Worm (Caenorhabditis elegans) whole organism, L3 larva: ENCODE data around the gene rga-1.

Source experiments
- ZK546.5 ChIP-seq: sonication (generic microtip); optimal IDR thresholded peaks from 2 replicates; lab custom pipeline; 2017; ENCODE audit warnings: missing biosample characterization, missing genetic modification characterization
- aly-2 ChIP-seq: fragments of 150-350 bp; optimal IDR thresholded peaks from 2 replicates; lab custom pipeline; 2014; ENCODE audit warnings: missing biosample characterization, missing genetic modification characterization
- ama-1 ChIP-seq: fragments of 150-350 bp; optimal IDR thresholded peaks from 2 replicates; lab custom pipeline; 2018
- ceh-16 ChIP-seq: sonication (generic microtip); optimal IDR thresholded peaks from 2 replicates; lab custom pipeline; 2017; ENCODE audit warnings: missing biosample characterization, missing genetic modification characterization
- ceh-82 ChIP-seq: fragments of 150-350 bp; optimal IDR thresholded peaks from 2 replicates; lab custom pipeline; 2014; ENCODE audit warnings: missing biosample characterization, missing genetic modification characterization
- daf-12 ChIP-seq: fragments of 150-350 bp; optimal IDR thresholded peaks from 2 replicates; lab custom pipeline; 2014; ENCODE audit warnings: missing biosample characterization, missing genetic modification reagents, missing genetic modification characterization
- egl-27 ChIP-seq: sonication (generic microtip); optimal IDR thresholded peaks from 4 replicates; lab custom pipeline; 2017; ENCODE audit warnings: missing biosample characterization, missing genetic modification reagents, missing genetic modification characterization
- egl-5 ChIP-seq: fragments of 150-350 bp; optimal IDR thresholded peaks from 2 replicates; lab custom pipeline; 2017; ENCODE audit warnings: missing biosample characterization, missing genetic modification reagents, missing genetic modification characterization, inconsistent platforms
- elt-1 ChIP-seq: fragments of 150-350 bp; optimal IDR thresholded peaks from 2 replicates; lab custom pipeline; 2014; ENCODE audit warnings: missing biosample characterization, missing genetic modification characterization
- elt-2 ChIP-seq: sonication (generic microtip); optimal IDR thresholded peaks from 2 replicates; lab custom pipeline; 2016; ENCODE audit warnings: missing genetic modification reagents, mild to moderate bottlenecking, missing genetic modification characterization, missing compliant biosample characterization
- elt-3 ChIP-seq, 3 experiments: fragments of 150-350 bp in 1 of 3; sonication (generic microtip) in 2 of 3; optimal IDR thresholded peaks; 2 replicates in 2 of 3; 4 replicates in 1 of 3; lab custom pipeline; 2014 to 2017; ENCODE audit warnings: missing biosample characterization in 3 of 3, missing genetic modification characterization in 3 of 3
- eor-1 ChIP-seq, 2 experiments: fragments of 150-350 bp; optimal IDR thresholded peaks; 2 replicates each; lab custom pipeline; 2014 to 2018; ENCODE audit warnings: missing biosample characterization in 2 of 2, missing genetic modification characterization in 2 of 2
- fkh-10 ChIP-seq: sonication (generic microtip); optimal IDR thresholded peaks from 2 replicates; lab custom pipeline; 2017; ENCODE audit warnings: missing biosample characterization, missing genetic modification reagents, missing genetic modification characterization
- fkh-2 ChIP-seq: fragments of 150-350 bp; optimal IDR thresholded peaks from 2 replicates; lab custom pipeline; 2014; ENCODE audit warnings: missing biosample characterization, missing genetic modification reagents, missing genetic modification characterization
- fos-1 ChIP-seq: fragments of 150-350 bp; optimal IDR thresholded peaks from 2 replicates; lab custom pipeline; 2014; ENCODE audit warnings: missing biosample characterization, missing genetic modification characterization
- jun-1 ChIP-seq: fragments of 150-350 bp; optimal IDR thresholded peaks from 2 replicates; lab custom pipeline; 2014; ENCODE audit warnings: missing biosample characterization, missing genetic modification reagents, missing genetic modification characterization
- lin-39 ChIP-seq: fragments of 150-350 bp; optimal IDR thresholded peaks from 2 replicates; lab custom pipeline; 2018; ENCODE audit warnings: missing biosample characterization, missing genetic modification reagents, missing genetic modification characterization
- lsy-12 ChIP-seq: sonication (generic microtip); optimal IDR thresholded peaks from 2 replicates; lab custom pipeline; 2016; ENCODE audit warnings: mild to moderate bottlenecking, missing genetic modification characterization, missing compliant biosample characterization
- mdl-1 ChIP-seq: fragments of 150-350 bp; optimal IDR thresholded peaks from 2 replicates; lab custom pipeline; 2014; ENCODE audit warnings: missing biosample characterization, missing genetic modification characterization
- mml-1 ChIP-seq: fragments of 150-350 bp; sonication (generic microtip); optimal IDR thresholded peaks from 3 replicates; lab custom pipeline; 2014; ENCODE audit warnings: missing biosample characterization, missing genetic modification characterization
- nhr-12 ChIP-seq: fragments of 150-350 bp; optimal IDR thresholded peaks from 2 replicates; lab custom pipeline; 2014; ENCODE audit warnings: missing biosample characterization, missing genetic modification characterization
- nhr-23 ChIP-seq: fragments of 150-350 bp; optimal IDR thresholded peaks from 2 replicates; lab custom pipeline; 2014; ENCODE audit warnings: missing biosample characterization, missing genetic modification reagents, missing genetic modification characterization
- nhr-237 ChIP-seq: fragments of 150-350 bp; optimal IDR thresholded peaks from 2 replicates; lab custom pipeline; 2014; ENCODE audit warnings: missing biosample characterization, missing genetic modification characterization
- nhr-25 ChIP-seq: sonication (generic microtip); optimal IDR thresholded peaks from 2 replicates; lab custom pipeline; 2017; ENCODE audit warnings: missing biosample characterization, missing genetic modification characterization
- nhr-28 ChIP-seq: fragments of 150-350 bp; optimal IDR thresholded peaks from 2 replicates; lab custom pipeline; 2014; ENCODE audit warnings: missing biosample characterization, missing genetic modification characterization
- nhr-43 ChIP-seq: sonication (generic microtip); optimal IDR thresholded peaks from 2 replicates; lab custom pipeline; 2016; ENCODE audit warnings: mild to moderate bottlenecking, missing genetic modification characterization, missing compliant biosample characterization; ENCODE audit not compliant: poor library complexity, severe bottlenecking
- nhr-76 ChIP-seq: fragments of 150-350 bp; sonication (generic microtip); optimal IDR thresholded peaks from 5 replicates; lab custom pipeline; 2014; ENCODE audit warnings: missing biosample characterization, missing genetic modification characterization
- nhr-77 ChIP-seq: fragments of 150-350 bp; optimal IDR thresholded peaks from 2 replicates; lab custom pipeline; 2014; ENCODE audit warnings: missing biosample characterization, missing genetic modification characterization
- pha-4 ChIP-seq: fragments of 150-350 bp; optimal IDR thresholded peaks from 2 replicates; lab custom pipeline; 2014; ENCODE audit warnings: missing biosample characterization, missing genetic modification reagents, missing genetic modification characterization
- pqm-1 ChIP-seq: fragments of 150-350 bp; optimal IDR thresholded peaks from 2 replicates; lab custom pipeline; 2017; ENCODE audit warnings: missing biosample characterization, missing genetic modification characterization, inconsistent platforms
- skn-1 ChIP-seq: fragments of 150-350 bp; optimal IDR thresholded peaks from 2 replicates; lab custom pipeline; 2014; ENCODE audit warnings: missing biosample characterization, missing genetic modification characterization
- tbx-2 ChIP-seq: sonication (generic microtip); optimal IDR thresholded peaks from 2 replicates; lab custom pipeline; 2016; ENCODE audit warnings: mild to moderate bottlenecking, missing genetic modification characterization, missing compliant biosample characterization
- unc-39 ChIP-seq: sonication (generic microtip); optimal IDR thresholded peaks from 4 replicates; lab custom pipeline; 2017; ENCODE audit warnings: missing biosample characterization, missing genetic modification characterization
- unc-62 ChIP-seq: fragments of 150-350 bp; sonication (generic microtip); optimal IDR thresholded peaks from 4 replicates; lab custom pipeline; 2014; ENCODE audit warnings: missing biosample characterization, missing genetic modification reagents, missing genetic modification characterization
- zag-1 ChIP-seq: fragments of 150-350 bp; optimal IDR thresholded peaks from 2 replicates; lab custom pipeline; 2014; ENCODE audit warnings: missing biosample characterization, missing genetic modification characterization
- ztf-11 ChIP-seq: fragments of 150-350 bp; optimal IDR thresholded peaks from 2 replicates; lab custom pipeline; 2014; ENCODE audit warnings: missing biosample characterization, missing genetic modification characterization
- ztf-4 ChIP-seq: fragments of 150-350 bp; optimal IDR thresholded peaks from 2 replicates; lab custom pipeline; 2014; ENCODE audit warnings: missing biosample characterization, missing genetic modification characterization

rga-1 gene

ce11 chrII:11500198-11500597 lies 35.5 kb downstream of the rga-1 start, which contains the start of gene B0334.20:
B0334.20 (minus strand) TSS chrII:11500459.
- no peak for TF ChIP-seq unc-39 (tag; lab: Kevin White, UChicago)
- no peak for TF ChIP-seq nhr-237 (tag; lab: Kevin White, UChicago)
- peak; percentile 44 for TF ChIP-seq elt-2
- TF ChIP-seq, all 47 proteins: peak for 1

ce11 chrII:11501956-11502355 lies 37.3 kb downstream of the rga-1 start:
- TF ChIP-seq nhr-28 (tag; lab: Kevin White, UChicago) = no peak
- TF ChIP-seq egl-5 (tag; lab: Kevin White, UChicago) = no peak
- TF ChIP-seq unc-62 (GFP tag; lab: Kevin White, UChicago) = no peak
- TF ChIP-seq ztf-4 = no peak
- TF ChIP-seq tbx-2 (tag; lab: Kevin White, UChicago) = peak; percentile 39
- TF ChIP-seq ceh-16 (tag; lab: Kevin White, UChicago) = no peak
- TF ChIP-seq elt-1 (tag; lab: Kevin White, UChicago) = no peak
- TF ChIP-seq lin-39 (tag; lab: Kevin White, UChicago) = no peak
- no peak for TF ChIP-seq fos-1 (tag; lab: Kevin White, UChicago)
- no peak for TF ChIP-seq lsy-12
- TF ChIP-seq nhr-77 = no peak
- TF ChIP-seq zag-1 (tag; lab: Kevin White, UChicago) = no peak
- no peak for TF ChIP-seq mml-1 (tag; lab: Kevin White, UChicago)
- TF ChIP-seq egl-27 (tag; lab: Kevin White, UChicago) = no peak
- TF ChIP-seq mdl-1 = no peak
- peak; percentile 49 for TF ChIP-seq nhr-23
- no peak for TF ChIP-seq elt-2
- TF ChIP-seq nhr-12 (tag; lab: Kevin White, UChicago) = no peak
- no peak for TF ChIP-seq ama-1
- no peak for TF ChIP-seq fkh-2 (tag; lab: Kevin White, UChicago)
- TF ChIP-seq nhr-76 (tag; lab: Kevin White, UChicago) = no peak
- TF ChIP-seq nhr-25 = peak; percentile 60
- TF ChIP-seq elt-3 (tag; optimal IDR thresholded peaks at IDR 0.05; lab: Kevin White, UChicago) = peak; percentile 98 to 100 (median 100)
- TF ChIP-seq pha-4 (tag; lab: Kevin White, UChicago) = no peak
- TF ChIP-seq nhr-43 (tag; lab: Kevin White, UChicago) = peak; percentile 81
- TF ChIP-seq pqm-1 (tag; lab: Kevin White, UChicago) = no peak

DNA sequence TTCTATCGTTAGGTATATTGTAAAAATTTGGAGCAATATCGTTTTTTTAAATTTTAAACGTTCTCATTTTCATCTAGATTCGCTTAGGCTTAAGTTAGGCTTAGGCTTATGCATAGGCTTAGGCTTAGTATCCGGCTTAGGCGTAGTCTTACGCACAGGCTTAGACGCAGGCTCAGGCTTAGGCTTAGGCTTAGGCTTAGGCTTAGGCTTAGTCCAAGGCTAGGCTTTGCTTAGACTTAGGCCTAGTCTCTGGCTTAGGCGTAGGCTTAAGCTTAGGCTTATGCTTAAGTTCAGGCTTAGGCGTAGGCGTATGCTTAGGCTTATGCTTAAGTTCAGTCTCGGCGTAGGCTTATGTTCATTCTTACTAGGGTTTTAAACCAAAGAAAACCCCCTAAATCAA lies 39.1 kb downstream of the rga-1 start:
- TF ChIP-seq nhr-77 (no peak), fkh-10 (no peak), ceh-82 (tag; lab: Kevin White, UChicago) (no peak), pqm-1 (tag; lab: Kevin White, UChicago) (no peak), jun-1 (tag; lab: Kevin White, UChicago) (no peak), ZK546.5 (no peak)

DNA sequence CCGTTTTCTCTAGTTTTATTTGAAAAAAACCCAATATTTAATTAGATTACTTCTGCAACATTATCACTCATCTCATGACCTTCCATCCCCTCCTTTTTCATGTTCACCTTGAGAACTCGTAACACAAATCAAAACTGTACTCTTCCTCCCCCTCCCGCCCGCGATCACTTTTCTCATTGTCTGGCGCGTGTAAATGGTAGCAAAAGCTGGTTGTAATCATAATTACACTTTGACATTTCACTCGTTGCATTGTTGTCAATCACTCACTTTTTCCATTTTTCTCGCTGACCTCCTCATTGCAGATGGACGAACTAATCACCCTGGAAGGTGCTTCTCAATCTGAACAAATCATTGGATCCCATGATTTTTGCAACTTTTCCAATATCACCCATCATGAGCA lies 45.7 kb downstream of the rga-1 start, which contains the start of gene npr-41:
npr-41 (plus strand) TSS at position 301 of the 400 bp plus-strand sequence.
- TF ChIP-seq daf-12 (tag; lab: Kevin White, UChicago) (no peak), nhr-25 (peak; percentile 69)

- TF ChIP-seq elt-2 = no peak
- no peak for TF ChIP-seq egl-27 (tag; lab: Kevin White, UChicago)
- no peak for TF ChIP-seq lsy-12
- TF ChIP-seq nhr-28 (tag; lab: Kevin White, UChicago) = no peak
- TF ChIP-seq aly-2 = no peak
- no peak for TF ChIP-seq ZK546.5
- TF ChIP-seq eor-1 (tag; optimal IDR thresholded peaks at IDR 0.05; lab: Kevin White, UChicago) = no peak
- no peak for TF ChIP-seq skn-1
- no peak for TF ChIP-seq ztf-4
- TF ChIP-seq pha-4 (tag; lab: Kevin White, UChicago) = no peak
- TF ChIP-seq ztf-11 (tag; lab: Kevin White, UChicago) = no peak
- no peak for TF ChIP-seq egl-5 (tag; lab: Kevin White, UChicago)
- TF ChIP-seq fos-1 (tag; lab: Kevin White, UChicago) = no peak
These were observed 48.2 kb downstream of the rga-1 start for ce11 chrII:11512921-11513320.
